Worm (Caenorhabditis elegans) whole organism, young adult: ENCODE results near the gene dot-1.4.

ENCODE experiments used
- cebp-2 ChIP-seq: fragments of 200-800 bp; sonication (Bioruptor generic); IDR thresholded peaks from 2 replicates; pipeline ENCODE4 v1.3.6; 2022; ENCODE audit warnings: missing genetic modification characterization, missing compliant biosample characterization
- die-1 ChIP-seq: sonication (generic microtip); optimal IDR thresholded peaks from 2 replicates; lab custom pipeline; 2016; ENCODE audit warnings: missing genotype, mild to moderate bottlenecking, missing genetic modification characterization, missing compliant biosample characterization

- TF ChIP-seq die-1 (tag; lab: Kevin White, UChicago) (peak; percentile 84), cebp-2 (no peak)
Observed at ce11 chrX:11934933-11935332, 3.5 kb upstream of the dot-1.4 start.
